Worm (Caenorhabditis elegans): ENCODE data around the gene T24C12.3.

- no peak for TF ChIP-seq R02D3.7 (tag; optimal IDR thresholded peaks at IDR 0.05)
- no peak for TF ChIP-seq aly-2 (tag; optimal IDR thresholded peaks at IDR 0.05)
- TF ChIP-seq nhr-237 (tag; optimal IDR thresholded peaks at IDR 0.05), result no peak
- TF ChIP-seq jun-1 (tag; optimal IDR thresholded peaks at IDR 0.05), result no peak
- TF ChIP-seq unc-62 (GFP tag; optimal IDR thresholded peaks at IDR 0.05), result no peak
- no peak for TF ChIP-seq fos-1 (tag; optimal IDR thresholded peaks at IDR 0.05)
- no peak for TF ChIP-seq unc-39 (tag; optimal IDR thresholded peaks at IDR 0.05)
- no peak for TF ChIP-seq ztf-4 (tag; optimal IDR thresholded peaks at IDR 0.05)
- no peak for TF ChIP-seq pqm-1 (tag; optimal IDR thresholded peaks at IDR 0.05)
Observed at ce11 chrX:2219006-2219405, 15.3 kb upstream of the T24C12.3 start.

Data from whole organism, L3 larva.